Worm (Caenorhabditis elegans): ENCODE results near the gene T12A2.21.

DNA sequence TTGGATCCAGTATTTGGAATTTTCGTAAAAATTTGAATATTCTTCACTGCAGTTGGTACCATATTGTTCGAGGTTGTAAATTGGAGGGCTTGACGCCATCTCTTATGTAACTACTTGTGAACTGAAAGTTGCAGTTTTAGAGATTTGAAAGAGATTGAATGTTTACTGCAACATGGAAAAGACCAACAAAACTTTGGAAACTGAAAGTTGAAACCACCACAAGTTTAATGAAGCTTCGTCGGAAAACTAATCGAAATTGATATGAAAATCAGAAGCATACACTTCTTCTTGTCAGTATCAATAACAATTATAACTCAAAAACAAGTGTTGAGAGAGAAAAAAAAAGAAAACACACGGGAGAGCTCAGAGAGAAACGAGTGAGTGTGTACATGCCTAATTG lies 31.5 kb upstream of the T12A2.21 start, which contains the start of gene srg-7:
- TF ChIP-seq ceh-28 (tag; optimal IDR thresholded peaks at IDR 0.05) (no peak), snpc-4 (tag; optimal IDR thresholded peaks at IDR 0.05) (no peak)
